Fruit fly (Drosophila melanogaster) whole organism, adult: ENCODE results near the gene CG17681.

Experiments
- CG7101 ChIP-seq: fragments of 200-800 bp; sonication (Bioruptor generic); optimal IDR thresholded peaks from 2 replicates; lab custom pipeline; 2018; ENCODE audit warnings: missing biosample characterization, mild to moderate bottlenecking, missing genetic modification characterization, moderate library complexity
- Clk ChIP-seq: fragments of 200-800 bp; sonication (Bioruptor generic); optimal IDR thresholded peaks from 2 replicates; lab custom pipeline; 2017; ENCODE audit warnings: missing biosample characterization, missing genetic modification characterization
- ovo ChIP-seq: fragments of 200-800 bp; sonication (Bioruptor generic); optimal IDR thresholded peaks from 2 replicates; lab custom pipeline; 2016; ENCODE audit warnings: missing biosample characterization, missing genetic modification characterization
- tj ChIP-seq: fragments of 200-800 bp; sonication (Bioruptor generic); optimal IDR thresholded peaks from 3 replicates; lab custom pipeline; 2017; ENCODE audit warnings: missing biosample characterization, mild to moderate bottlenecking, missing genetic modification characterization, moderate library complexity

- TF ChIP-seq tj = no peak
- TF ChIP-seq Clk (GFP tag; lab: Kevin White, UChicago) = no peak
- no peak for TF ChIP-seq ovo (GFP tag; lab: Kevin White, UChicago)
- TF ChIP-seq CG7101 = no peak
Observed at dm6 chr2L:18202811-18203210, 49.9 kb downstream of the CG17681 start.
